Fruit fly (Drosophila melanogaster) S2 (cell line): Measurements from ENCODE around the gene Csas.

Source experiments
- CG8478 ChIP-seq: fragments of >200 bp; optimal IDR thresholded peaks from 2 replicates; lab custom pipeline; 2018
- CTCF ChIP-seq, 2 experiments: fragments of >200 bp; optimal IDR thresholded peaks; 2 replicates each; lab custom pipeline; 2018

Gene Csas

DNA sequence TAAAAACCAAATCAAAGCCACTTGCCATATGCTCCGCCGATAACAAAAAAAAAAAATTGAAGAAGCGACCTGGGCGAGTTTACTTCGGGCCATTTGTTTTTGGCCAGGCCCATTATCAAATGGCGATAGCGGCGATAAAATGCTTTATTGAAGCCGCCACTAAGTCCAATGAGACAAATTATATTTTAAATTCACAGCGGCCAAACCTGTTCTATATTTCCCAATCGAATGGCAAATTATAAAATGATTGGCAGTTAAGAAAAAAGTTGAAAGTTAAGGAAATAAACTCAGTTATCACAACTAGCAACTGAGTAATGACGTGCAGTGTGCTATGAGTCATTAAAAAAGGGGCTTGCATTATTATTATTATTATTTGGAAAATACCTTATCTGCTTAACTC, 47.6 kb downstream of the Csas start:
- TF ChIP-seq CG8478: no peak

- no peak for TF ChIP-seq CG8478
- TF ChIP-seq CTCF (optimal IDR thresholded peaks at IDR 0.05; lab: Kevin White, UChicago): no peak
Measured at dm6 chr3L:19940349-19940748, 48.4 kb downstream of the Csas start.

- TF ChIP-seq CG8478 (no peak), CTCF (optimal IDR thresholded peaks at IDR 0.05; lab: Kevin White, UChicago) (no peak)
Measured at dm6 chr3L:19939024-19939423, 49.8 kb downstream of the Csas start, which contains the start of gene Ac76E. TSS of gene Ac76E (plus strand) at chr3L:19939287.
